Worm (Caenorhabditis elegans) whole organism, young adult: ENCODE results near the gene Y57A10A.29.

Source experiments
- F49E8.2 ChIP-seq: sonication (generic microtip); optimal IDR thresholded peaks from 3 replicates; lab custom pipeline; 2017; ENCODE audit warnings: missing genetic modification characterization, mild to moderate bottlenecking, missing compliant biosample characterization, antibody characterized with exemption, moderate library complexity; ENCODE audit not compliant: insufficient read depth
- K12H6.12 ChIP-seq: fragments of 200-800 bp; sonication (Bioruptor generic); optimal IDR thresholded peaks from 2 replicates; lab custom pipeline; 2018; ENCODE audit warnings: mild to moderate bottlenecking, missing genetic modification characterization, missing compliant biosample characterization
- aptf-3 ChIP-seq: fragments of 200-800 bp; sonication (Bioruptor generic); IDR thresholded peaks from 2 replicates; pipeline ENCODE4 v1.3.6; 2022; ENCODE audit warnings: missing genetic modification characterization, missing compliant biosample characterization
- pha-4 ChIP-seq: fragments of 150-350 bp; sonication (generic microtip); optimal IDR thresholded peaks from 2 replicates; lab custom pipeline; 2014; ENCODE audit warnings: missing biosample characterization, missing genetic modification reagents, missing genetic modification characterization
- sdz-38 ChIP-seq: sonication (generic microtip); optimal IDR thresholded peaks from 2 replicates; lab custom pipeline; 2016; ENCODE audit warnings: missing genotype, missing genetic modification characterization, missing compliant biosample characterization
- snpc-4 ChIP-seq, 5 experiments: fragments of 150-350 bp in 1 of 5; sonication (generic microtip) in 4 of 5; optimal IDR thresholded peaks; 2 replicates each; lab custom pipeline; 2014 to 2018; ENCODE audit warnings: missing genetic modification characterization in 5 of 5, missing biosample characterization in 3 of 5, antibody characterized with exemption in 2 of 5, mild to moderate bottlenecking in 2 of 5, missing compliant biosample characterization in 2 of 5, missing genotype in 2 of 5, moderate library complexity in 2 of 5, missing genetic modification reagents in 1 of 5
- zim-3 ChIP-seq: sonication (generic microtip); optimal IDR thresholded peaks from 2 replicates; lab custom pipeline; 2017; ENCODE audit warnings: mild to moderate bottlenecking, missing genetic modification characterization, moderate library complexity, missing compliant biosample characterization

- TF ChIP-seq zim-3 (tag; lab: Kevin White, UChicago), result no peak
- no peak for TF ChIP-seq pha-4 (tag; lab: Kevin White, UChicago)
- no peak for TF ChIP-seq F49E8.2 (tag; lab: Kevin White, UChicago)
- TF ChIP-seq aptf-3, result no peak
- TF ChIP-seq snpc-4 (GFP tag; optimal IDR thresholded peaks at IDR 0.05; lab: Kevin White, UChicago), result no peak
- TF ChIP-seq snpc-4 (tag; optimal IDR thresholded peaks at IDR 0.05; lab: Kevin White, UChicago), result no peak
- TF ChIP-seq sdz-38 (tag; lab: Kevin White, UChicago), result no peak
- no peak for TF ChIP-seq K12H6.12
Observed at ce11 chrII:12328994-12329393, 49.6 kb downstream of the Y57A10A.29 start, which contains the start of gene sre-55.
